Fruit fly (Drosophila melanogaster) whole organism, wandering third instar larva: ENCODE measurements around the gene Aldh.

Source experiments
- Abd-B ChIP-seq: fragments of >200 bp; optimal IDR thresholded peaks from 2 replicates; lab custom pipeline; 2017; ENCODE audit warnings: missing biosample characterization, missing genetic modification characterization
- CG32264 ChIP-seq: fragments of 200-800 bp; sonication (Bioruptor generic); optimal IDR thresholded peaks from 2 replicates; lab custom pipeline; 2016; ENCODE audit warnings: missing biosample characterization, missing genetic modification characterization
- CG9705 ChIP-seq: fragments of 200-800 bp; sonication (Bioruptor generic); optimal IDR thresholded peaks from 2 replicates; lab custom pipeline; 2018; ENCODE audit warnings: missing biosample characterization, mild to moderate bottlenecking, missing genetic modification characterization
- CrebA ChIP-seq: fragments of 200-800 bp; sonication (Bioruptor generic); optimal IDR thresholded peaks from 2 replicates; lab custom pipeline; 2016; ENCODE audit warnings: missing biosample characterization, mild to moderate bottlenecking, missing genetic modification characterization, borderline replicate concordance
- Dfd ChIP-seq: fragments of >200 bp; optimal IDR thresholded peaks from 2 replicates; lab custom pipeline; 2017; ENCODE audit warnings: missing biosample characterization, missing genetic modification characterization
- Dif ChIP-seq: fragments of 200-275, 200-300 bp; sonication (Bioruptor generic); optimal IDR thresholded peaks from 2 replicates; lab custom pipeline; 2018; ENCODE audit warnings: missing biosample characterization, missing genetic modification characterization; ENCODE audit not compliant: partially characterized antibody
- GATAd ChIP-seq: sonication (Bioruptor generic); optimal IDR thresholded peaks from 2 replicates; lab custom pipeline; 2016; ENCODE audit warnings: missing biosample characterization, missing genetic modification characterization
- HLH106 ChIP-seq: fragments of 200-800 bp; optimal IDR thresholded peaks from 3 replicates; lab custom pipeline; 2019; ENCODE audit warnings: missing biosample characterization, mild to moderate bottlenecking, missing genetic modification characterization, moderate library complexity
- Hnf4 ChIP-seq: fragments of 200-800 bp; sonication (Bioruptor generic); optimal IDR thresholded peaks from 2 replicates; lab custom pipeline; 2016; ENCODE audit warnings: missing biosample characterization, mild to moderate bottlenecking, missing genetic modification characterization
- Hr83 ChIP-seq: fragments of 200-300 bp; sonication (Bioruptor generic); optimal IDR thresholded peaks from 2 replicates; lab custom pipeline; 2016; ENCODE audit warnings: missing biosample characterization, mild to moderate bottlenecking, missing genetic modification characterization, moderate library complexity; ENCODE audit not compliant: poor library complexity, severe bottlenecking
- Mio ChIP-seq: sonication (Bioruptor generic); optimal IDR thresholded peaks from 2 replicates; lab custom pipeline; 2016; ENCODE audit warnings: missing biosample characterization, missing genetic modification characterization
- Myc ChIP-seq: fragments of >200 bp; optimal IDR thresholded peaks from 2 replicates; lab custom pipeline; 2017
- N ChIP-seq: fragments of >200 bp; optimal IDR thresholded peaks from 2 replicates; lab custom pipeline; 2018; ENCODE audit warnings: missing biosample characterization, missing external identifiers, missing genetic modification characterization
- Rel ChIP-seq, 2 experiments: fragments of 200-800 bp; sonication (Bioruptor generic) in 1 of 2; optimal IDR thresholded peaks; 2 replicates in 1 of 2; 3 replicates in 1 of 2; lab custom pipeline; 2016 to 2019; ENCODE audit warnings: mild to moderate bottlenecking in 2 of 2, missing biosample characterization in 2 of 2, missing genetic modification characterization in 2 of 2, moderate library complexity in 1 of 2
- Vsx2 ChIP-seq: fragments of 200-300, 225-300 bp; sonication (Bioruptor generic); optimal IDR thresholded peaks from 2 replicates; lab custom pipeline; 2018; ENCODE audit warnings: missing biosample characterization, missing genetic modification characterization; ENCODE audit not compliant: partially characterized antibody
- br ChIP-seq: fragments of 200-800 bp; sonication (Bioruptor generic); optimal IDR thresholded peaks from 2 replicates; lab custom pipeline; 2016; ENCODE audit warnings: missing biosample characterization, missing genetic modification characterization
- brk ChIP-seq: fragments of 200-800 bp; sonication (Bioruptor generic); optimal IDR thresholded peaks from 2 replicates; lab custom pipeline; 2016; ENCODE audit warnings: missing biosample characterization, mild to moderate bottlenecking, missing genetic modification characterization
- dl ChIP-seq, 2 experiments: fragments of 175-275, 200-275 bp in 1 of 2; fragments of 200-275 bp in 1 of 2; sonication (Bioruptor generic); optimal IDR thresholded peaks; lab custom pipeline; 2018; ENCODE audit warnings: mild to moderate bottlenecking in 2 of 2, missing biosample characterization in 2 of 2, missing genetic modification characterization in 2 of 2, moderate library complexity in 2 of 2; ENCODE audit not compliant: partially characterized antibody in 2 of 2, insufficient read depth in 1 of 2
- dmrt93B ChIP-seq: fragments of 200-800 bp; sonication (Bioruptor generic); optimal IDR thresholded peaks from 2 replicates; lab custom pipeline; 2018; ENCODE audit warnings: missing biosample characterization, mild to moderate bottlenecking, missing genetic modification characterization
- ey ChIP-seq: fragments of 200-800 bp; sonication (Bioruptor generic); optimal IDR thresholded peaks from 2 replicates; lab custom pipeline; 2016; ENCODE audit warnings: missing biosample characterization, missing genetic modification characterization
- foxo ChIP-seq, 2 experiments: fragments of 200-800 bp; sonication (Bioruptor generic); optimal IDR thresholded peaks; 2 replicates in 1 of 2; 3 replicates in 1 of 2; lab custom pipeline; 2016 to 2017; ENCODE audit warnings: missing biosample characterization in 2 of 2, missing genetic modification characterization in 2 of 2
- fru ChIP-seq: fragments of 200-800 bp; sonication (Bioruptor generic); optimal IDR thresholded peaks from 3 replicates; lab custom pipeline; 2016; ENCODE audit warnings: missing biosample characterization, mild to moderate bottlenecking, missing genetic modification characterization
- h ChIP-seq: fragments of 200-800 bp; sonication (Bioruptor generic); optimal IDR thresholded peaks from 3 replicates; lab custom pipeline; 2016; ENCODE audit warnings: missing biosample characterization, mild to moderate bottlenecking, missing genetic modification characterization
- pan ChIP-seq: fragments of >200 bp; optimal IDR thresholded peaks from 2 replicates; lab custom pipeline; 2017
- rgr ChIP-seq: fragments of 200-800 bp; sonication (Bioruptor generic); optimal IDR thresholded peaks from 3 replicates; lab custom pipeline; 2016; ENCODE audit warnings: missing biosample characterization, mild to moderate bottlenecking, missing genetic modification characterization
- sage ChIP-seq: fragments of 200-800 bp; sonication (Bioruptor generic); optimal IDR thresholded peaks from 2 replicates; lab custom pipeline; 2016; ENCODE audit warnings: missing biosample characterization, mild to moderate bottlenecking, missing genetic modification characterization
- sv ChIP-seq: fragments of 200-800 bp; sonication (Bioruptor generic); optimal IDR thresholded peaks from 3 replicates; lab custom pipeline; 2016; ENCODE audit warnings: missing biosample characterization, missing genetic modification characterization
- tai ChIP-seq: sonication (Bioruptor generic); optimal IDR thresholded peaks from 2 replicates; lab custom pipeline; 2016; ENCODE audit warnings: missing biosample characterization, missing genetic modification characterization
- usp ChIP-seq: fragments of >200 bp; optimal IDR thresholded peaks from 2 replicates; lab custom pipeline; 2017; ENCODE audit warnings: missing biosample characterization, missing genetic modification characterization

Aldh gene

DNA sequence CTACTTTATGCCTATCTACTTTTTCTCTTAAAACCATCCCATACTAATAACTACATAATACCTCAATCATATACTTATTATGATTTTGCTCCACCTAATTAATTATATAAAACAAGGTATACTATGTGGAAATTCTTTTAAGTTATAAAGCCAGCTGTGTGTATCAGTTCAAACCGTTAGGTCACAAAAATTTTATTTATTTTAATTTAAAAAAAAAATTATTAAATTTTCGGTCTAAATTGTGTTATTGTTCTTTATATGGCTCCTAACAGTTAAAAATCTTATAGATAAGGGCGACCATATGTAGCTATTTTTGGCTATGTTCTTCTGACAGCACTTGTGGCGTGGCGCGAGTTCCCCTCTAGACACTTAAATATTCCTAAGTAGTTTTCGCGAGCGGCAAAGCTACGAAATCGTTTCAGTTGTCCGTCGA is at the start of gene Aldh:
Aldh (plus strand) TSS at position 150 of the 433 bp plus-strand sequence.
- TF ChIP-seq Myc (lab: Kevin White, UChicago) (peak; percentile 30), rgr (GFP tag; lab: Kevin White, UChicago) (peak; percentile 20), Abd-B (GFP tag; lab: Kevin White, UChicago) (no peak), sage (GFP tag; lab: Kevin White, UChicago) (no peak), fru (GFP tag; lab: Kevin White, UChicago) (no peak), CG9705 (GFP tag; lab: Kevin White, UChicago) (no peak), GATAd (GFP tag; lab: Kevin White, UChicago) (no peak), Rel (GFP tag; optimal IDR thresholded peaks at IDR 0.05; lab: Kevin White, UChicago) (no peak), Rel (tag; optimal IDR thresholded peaks at IDR 0.05; lab: Kevin White, UChicago) (no peak), N (GFP tag; lab: Kevin White, UChicago) (no peak), pan (no peak), brk (GFP tag; lab: Kevin White, UChicago) (no peak), HLH106 (tag; lab: Kevin White, UChicago) (no peak), Dif (GFP tag; lab: Kevin White, UChicago) (no peak), h (GFP tag; lab: Kevin White, UChicago) (no peak), foxo (GFP tag; optimal IDR thresholded peaks at IDR 0.05; lab: Kevin White, UChicago) (no peak)

DNA sequence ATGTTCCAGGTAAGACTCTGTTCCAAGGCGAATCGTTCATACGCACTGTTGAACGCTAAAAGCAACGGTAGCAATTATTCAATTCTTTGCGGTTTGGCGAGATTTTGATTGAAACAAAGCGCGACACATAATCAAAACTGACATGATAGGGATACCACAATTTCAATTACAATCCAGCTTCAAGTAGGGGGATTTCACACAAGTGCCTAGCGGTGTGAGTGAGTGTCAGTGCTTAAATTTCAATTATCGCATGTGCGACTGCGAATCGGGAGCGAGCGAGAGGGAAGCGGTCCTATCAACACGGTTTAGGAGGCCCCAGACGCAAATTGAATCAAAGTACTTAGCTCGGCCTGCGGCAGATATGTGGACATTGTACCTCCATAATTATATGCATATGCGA is 48.3 kb upstream of the Aldh start:
- TF ChIP-seq Vsx2 (GFP tag; lab: Kevin White, UChicago) (no peak), brk (GFP tag; lab: Kevin White, UChicago) (no peak), Myc (lab: Kevin White, UChicago) (no peak), sv (no peak), Rel (GFP tag; optimal IDR thresholded peaks at IDR 0.05; lab: Kevin White, UChicago) (no peak), Rel (tag; optimal IDR thresholded peaks at IDR 0.05; lab: Kevin White, UChicago) (peak; percentile 97), tai (no peak), Hnf4 (peak; percentile 34), ey (no peak), dl (GFP tag; optimal IDR thresholded peaks at IDR 0.05; lab: Kevin White, UChicago; ENCODE audit: insufficient read depth in 1 of 2, partially characterized antibody in 2 of 2) (no peak), pan (no peak)

DNA sequence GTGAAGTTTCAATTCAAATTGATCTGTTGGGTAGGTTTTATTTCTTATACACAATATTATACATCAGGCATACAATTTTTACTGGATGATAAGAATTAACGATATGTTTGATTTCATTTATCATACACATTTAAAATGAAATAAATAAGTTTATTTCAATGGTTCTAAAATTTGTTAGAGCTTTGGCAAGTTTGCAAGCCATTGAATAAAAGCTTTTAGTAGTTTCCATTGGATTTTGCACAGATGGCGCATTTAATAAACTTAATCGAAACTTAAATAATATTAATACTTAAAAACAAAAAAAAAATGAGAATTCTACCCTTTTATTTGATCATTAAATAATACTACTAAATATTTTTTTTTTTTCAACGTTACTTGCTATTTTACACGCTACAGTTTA is 45.2 kb upstream of the Aldh start:
- no peak for TF ChIP-seq CG32264 (GFP tag; lab: Kevin White, UChicago)
- no peak for TF ChIP-seq Rel (GFP tag; optimal IDR thresholded peaks at IDR 0.05; lab: Kevin White, UChicago)
- TF ChIP-seq Rel (tag; optimal IDR thresholded peaks at IDR 0.05; lab: Kevin White, UChicago) = no peak
- TF ChIP-seq pan = no peak
- TF ChIP-seq foxo (GFP tag; optimal IDR thresholded peaks at IDR 0.05; lab: Kevin White, UChicago) = no peak
- TF ChIP-seq usp (GFP tag; lab: Kevin White, UChicago) = no peak
- peak; percentile 28 for TF ChIP-seq Myc (lab: Kevin White, UChicago)
- no peak for TF ChIP-seq dmrt93B
- TF ChIP-seq Dfd (GFP tag; lab: Kevin White, UChicago) = no peak

DNA sequence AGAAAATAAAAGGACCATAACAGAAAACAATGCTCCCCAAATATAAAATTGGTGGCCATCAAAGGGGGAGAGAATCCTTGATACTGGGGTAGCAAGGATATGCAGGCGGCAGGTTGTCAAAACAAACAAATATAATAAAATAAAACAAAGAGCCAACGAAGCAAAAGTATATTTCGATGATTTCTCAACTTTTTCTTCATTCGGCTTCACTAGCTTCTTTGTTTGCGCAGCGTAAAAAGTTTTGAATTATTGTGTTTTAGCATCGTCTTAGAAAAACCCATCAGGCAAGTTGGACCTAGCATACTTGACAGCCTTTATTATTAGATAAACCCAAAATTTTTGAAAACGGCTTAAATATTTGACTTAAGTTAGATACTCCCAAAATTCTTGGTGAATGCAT is 44.7 kb upstream of the Aldh start, which contains the start of gene CG3748:
CG3748 (plus strand) TSS at position 301 of the 400 bp plus-strand sequence.
- TF ChIP-seq Mio (GFP tag; lab: Kevin White, UChicago) = no peak
- TF ChIP-seq CrebA = no peak
- TF ChIP-seq fru (GFP tag; lab: Kevin White, UChicago) = no peak
- TF ChIP-seq CG9705 (GFP tag; lab: Kevin White, UChicago) = no peak

DNA sequence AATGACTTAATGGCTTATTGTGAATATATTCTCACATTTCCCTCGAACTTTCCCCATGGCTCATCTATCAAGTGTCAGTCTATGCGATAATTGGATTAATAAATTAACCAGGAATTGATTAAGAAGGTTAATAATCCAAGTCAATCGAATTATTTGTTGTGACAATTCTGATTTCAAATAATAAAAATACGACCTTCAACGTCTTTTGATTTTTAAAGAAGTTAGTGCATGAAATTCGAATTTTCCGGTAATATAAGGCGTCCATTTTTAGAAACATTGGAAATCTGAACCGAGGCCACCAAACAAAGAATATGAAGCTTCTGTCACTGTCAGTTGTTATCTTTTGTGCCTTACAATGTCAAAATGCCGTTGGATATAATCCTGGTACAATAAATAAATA is 37.9 kb upstream of the Aldh start, which contains the start of gene CG43350:
CG43350 (plus strand) TSS at position 301 of the 400 bp plus-strand sequence.
- TF ChIP-seq dl (GFP tag; optimal IDR thresholded peaks at IDR 0.05; lab: Kevin White, UChicago; ENCODE audit: insufficient read depth in 1 of 2, partially characterized antibody in 2 of 2) (no peak), Dif (GFP tag; lab: Kevin White, UChicago) (no peak), br (GFP tag; lab: Kevin White, UChicago) (no peak), Hr83 (GFP tag; lab: Kevin White, UChicago) (no peak), brk (GFP tag; lab: Kevin White, UChicago) (no peak), Hnf4 (no peak), sage (GFP tag; lab: Kevin White, UChicago) (no peak)
- TF ChIP-seq, all 38 proteins: peak for 0
